Fruit fly (Drosophila melanogaster) whole organism, embryonic: Measurements from ENCODE around the gene CG17327.

Experiments
- Ada2b ChIP-seq: fragments of 200-800 bp; sonication (Bioruptor generic); IDR thresholded peaks from 2 replicates; pipeline ENCODE4 v1.3.6; 2022; ENCODE audit warnings: missing biosample characterization, missing genetic modification characterization
- CG1024 ChIP-seq: fragments of 200-800 bp; sonication (Bioruptor generic); IDR thresholded peaks from 2 replicates; pipeline ENCODE4 v1.3.6; 2022; ENCODE audit warnings: missing biosample characterization, missing genetic modification characterization
- CG10654 ChIP-seq: fragments of 200-800 bp; sonication (Bioruptor generic); optimal IDR thresholded peaks from 2 replicates; lab custom pipeline; 2016; ENCODE audit warnings: missing biosample characterization, missing genetic modification characterization
- CG11085 ChIP-seq: fragments of 200-800 bp; sonication (Bioruptor generic); IDR thresholded peaks from 2 replicates; pipeline ENCODE4 v1.3.6; 2022; ENCODE audit warnings: missing biosample characterization, missing genetic modification characterization
- CG11504 ChIP-seq: fragments of 200-800 bp; sonication (Bioruptor generic); optimal IDR thresholded peaks from 3 replicates; lab custom pipeline; 2019; ENCODE audit warnings: missing biosample characterization, mild to moderate bottlenecking, missing genetic modification characterization, moderate library complexity
- CG12942 ChIP-seq: fragments of 200-800 bp; sonication (Bioruptor generic); optimal IDR thresholded peaks from 3 replicates; lab custom pipeline; 2016; ENCODE audit warnings: missing biosample characterization, missing genetic modification characterization
- CG15073 ChIP-seq: fragments of 200-800 bp; sonication (Bioruptor generic); optimal IDR thresholded peaks from 2 replicates; lab custom pipeline; 2016; ENCODE audit warnings: missing biosample characterization, missing genetic modification characterization
- CG1529 ChIP-seq: fragments of 200-800 bp; sonication (Bioruptor generic); optimal IDR thresholded peaks from 3 replicates; lab custom pipeline; 2018; ENCODE audit warnings: missing biosample characterization, missing genetic modification characterization
- CG16813 ChIP-seq: fragments of 200-800 bp; sonication (Bioruptor generic); IDR thresholded peaks from 3 replicates; pipeline ENCODE4 v1.3.6; 2022; ENCODE audit warnings: missing biosample characterization, missing genetic modification characterization; ENCODE audit not compliant: partially characterized antibody
- CG17385 ChIP-seq: fragments of 200-800 bp; sonication (Bioruptor generic); optimal IDR thresholded peaks from 3 replicates; lab custom pipeline; 2018; ENCODE audit warnings: missing biosample characterization, mild to moderate bottlenecking, missing genetic modification characterization
- CG2120 ChIP-seq: fragments of 200-800 bp; sonication (Bioruptor generic); optimal IDR thresholded peaks from 3 replicates; lab custom pipeline; 2016; ENCODE audit warnings: missing biosample characterization, missing genetic modification characterization
- CG2199 ChIP-seq: fragments of 200-800 bp; sonication (Bioruptor generic); IDR thresholded peaks from 3 replicates; pipeline ENCODE4 v1.3.6; 2022; ENCODE audit warnings: missing biosample characterization, missing genetic modification characterization
- CG3065 ChIP-seq: fragments of 200-800 bp; sonication (Bioruptor generic); optimal IDR thresholded peaks from 2 replicates; lab custom pipeline; 2016; ENCODE audit warnings: missing biosample characterization, missing genetic modification characterization
- CG31441 ChIP-seq: fragments of 200-800 bp; sonication (Bioruptor generic); IDR thresholded peaks from 2 replicates; pipeline ENCODE4 v1.3.6; 2022; ENCODE audit warnings: missing biosample characterization, missing genetic modification characterization
- CG32767 ChIP-seq: fragments of 200-800 bp; sonication (Bioruptor generic); IDR thresholded peaks from 2 replicates; pipeline ENCODE4 v1.3.6; 2022; ENCODE audit warnings: missing biosample characterization, missing genetic modification characterization
- CG33213 ChIP-seq: fragments of 200-800 bp; sonication (Bioruptor generic); optimal IDR thresholded peaks from 3 replicates; lab custom pipeline; 2016; ENCODE audit warnings: missing biosample characterization, missing genetic modification characterization
- CG42726 ChIP-seq: fragments of 200-800 bp; sonication (Bioruptor generic); IDR thresholded peaks from 2 replicates; pipeline ENCODE4 v1.3.6; 2022; ENCODE audit warnings: missing biosample characterization, missing genetic modification characterization; ENCODE audit not compliant: partially characterized antibody
- CG6765 ChIP-seq: fragments of 200-800 bp; sonication (Bioruptor generic); optimal IDR thresholded peaks from 3 replicates; lab custom pipeline; 2017; ENCODE audit warnings: missing biosample characterization, mild to moderate bottlenecking, missing genetic modification characterization
- CG8359 ChIP-seq: fragments of 200-800 bp; sonication (Bioruptor generic); optimal IDR thresholded peaks from 2 replicates; lab custom pipeline; 2017; ENCODE audit warnings: missing biosample characterization, mild to moderate bottlenecking, missing genetic modification characterization, borderline replicate concordance
- Chrac-16 ChIP-seq: fragments of 200-800 bp; sonication (Bioruptor generic); optimal IDR thresholded peaks from 3 replicates; lab custom pipeline; 2016; ENCODE audit warnings: missing biosample characterization, missing genetic modification characterization
- D19B ChIP-seq: fragments of 200-800 bp; sonication (Bioruptor generic); optimal IDR thresholded peaks from 2 replicates; lab custom pipeline; 2017; ENCODE audit warnings: missing biosample characterization, mild to moderate bottlenecking, missing genetic modification characterization
- Fer2 ChIP-seq: fragments of 200-800 bp; sonication (Bioruptor generic); optimal IDR thresholded peaks from 2 replicates; lab custom pipeline; 2018; ENCODE audit warnings: missing biosample characterization, mild to moderate bottlenecking, missing genetic modification characterization, moderate library complexity
- HLH4C ChIP-seq: fragments of 200-800 bp; sonication (Bioruptor generic); IDR thresholded peaks from 3 replicates; pipeline ENCODE4 v1.3.6; 2022; ENCODE audit warnings: missing biosample characterization, missing genetic modification characterization; ENCODE audit not compliant: partially characterized antibody
- Hr39 ChIP-seq: fragments of >200 bp; optimal IDR thresholded peaks from 2 replicates; lab custom pipeline; 2017
- Max ChIP-seq: fragments of 200-800 bp; sonication (Bioruptor generic); optimal IDR thresholded peaks from 2 replicates; lab custom pipeline; 2016; ENCODE audit warnings: missing biosample characterization, mild to moderate bottlenecking, missing genetic modification characterization
- Med ChIP-seq: fragments of 200-800 bp; sonication (Bioruptor generic); peaks from one replicate; lab custom pipeline; 2016; ENCODE audit warnings: missing biosample characterization, missing genetic modification characterization, mild to moderate bottlenecking, inconsistent platforms, moderate library complexity
- Sin3A ChIP-seq: fragments of >200 bp; optimal IDR thresholded peaks from 2 replicates; lab custom pipeline; 2018
- Sox102F ChIP-seq: fragments of 200-800 bp; sonication (Bioruptor generic); optimal IDR thresholded peaks from 2 replicates; lab custom pipeline; 2018; ENCODE audit warnings: missing biosample characterization, mild to moderate bottlenecking, missing genetic modification characterization, moderate library complexity
- az2 ChIP-seq: fragments of 200-800 bp; sonication (Bioruptor generic); optimal IDR thresholded peaks from 3 replicates; lab custom pipeline; 2016; ENCODE audit warnings: missing biosample characterization, missing genetic modification characterization
- cg ChIP-seq: fragments of 200-800 bp; sonication (Bioruptor generic); optimal IDR thresholded peaks from 3 replicates; lab custom pipeline; 2019; ENCODE audit warnings: missing biosample characterization, mild to moderate bottlenecking, missing genetic modification characterization, moderate library complexity
- disco-r ChIP-seq: fragments of 200-800 bp; sonication (Bioruptor generic); optimal IDR thresholded peaks from 2 replicates; lab custom pipeline; 2016; ENCODE audit warnings: missing biosample characterization, missing genetic modification characterization
- dpn ChIP-seq, 2 experiments: fragments of 200-800 bp; sonication (Bioruptor generic); optimal IDR thresholded peaks; 3 replicates each; lab custom pipeline; 2016; ENCODE audit warnings: missing biosample characterization in 2 of 2, missing genetic modification characterization in 2 of 2
- dysf ChIP-seq: fragments of 200-800 bp; sonication (Bioruptor generic); IDR thresholded peaks from 3 replicates; pipeline ENCODE4 v1.3.6; 2022; ENCODE audit warnings: missing biosample characterization, missing genetic modification characterization
- ewg ChIP-seq: fragments of 200-800 bp; sonication (Bioruptor generic); optimal IDR thresholded peaks from 3 replicates; lab custom pipeline; 2017; ENCODE audit warnings: mild to moderate bottlenecking, missing biosample characterization, missing genetic modification reagents, missing genetic modification characterization
- exex ChIP-seq: fragments of 200-800 bp; sonication (Bioruptor generic); optimal IDR thresholded peaks from 4 replicates; lab custom pipeline; 2018; ENCODE audit warnings: missing biosample characterization, mild to moderate bottlenecking, missing genetic modification characterization, moderate library complexity
- grau ChIP-seq: fragments of 200-800 bp; optimal IDR thresholded peaks from 3 replicates; lab custom pipeline; 2019; ENCODE audit warnings: missing biosample characterization, mild to moderate bottlenecking, missing genetic modification characterization, moderate library complexity
- grn ChIP-seq: fragments of 200-800 bp; sonication (Bioruptor generic); optimal IDR thresholded peaks from 3 replicates; lab custom pipeline; 2017; ENCODE audit warnings: missing biosample characterization, missing genetic modification characterization
- hkb ChIP-seq, 2 experiments: fragments of 200-800 bp in 1 of 2; fragments of >200 bp in 1 of 2; sonication (Bioruptor generic) in 1 of 2; IDR thresholded peaks in 1 of 2; optimal IDR thresholded peaks in 1 of 2; 2 replicates each; pipeline versions ENCODE4 v1.3.6 to Lab custom; 2017 to 2022; ENCODE audit warnings: missing biosample characterization in 1 of 2, missing genetic modification characterization in 1 of 2
- inv ChIP-seq: fragments of 200-800 bp; sonication (Bioruptor generic); IDR thresholded peaks from 2 replicates; pipeline ENCODE4 v1.3.6; 2022; ENCODE audit warnings: missing biosample characterization, missing genetic modification characterization; ENCODE audit not compliant: partially characterized antibody
- jumu ChIP-seq: fragments of 200-800 bp; sonication (Bioruptor generic); optimal IDR thresholded peaks from 3 replicates; lab custom pipeline; 2016; ENCODE audit warnings: missing biosample characterization, missing genetic modification characterization
- lilli ChIP-seq: fragments of 200-800 bp; sonication (Bioruptor generic); optimal IDR thresholded peaks from 3 replicates; lab custom pipeline; 2016; ENCODE audit warnings: missing biosample characterization, missing genetic modification characterization
- lmd ChIP-seq: fragments of 200-800 bp; sonication (Bioruptor generic); IDR thresholded peaks from 2 replicates; pipeline ENCODE4 v1.3.6; 2022; ENCODE audit warnings: missing biosample characterization, missing genetic modification characterization
- onecut ChIP-seq: fragments of 200-800 bp; sonication (Bioruptor generic); IDR thresholded peaks from 2 replicates; pipeline ENCODE4 v1.3.6; 2022; ENCODE audit warnings: missing biosample characterization, missing genetic modification characterization
- otp ChIP-seq: fragments of 200-800 bp; sonication (Bioruptor generic); IDR thresholded peaks from 3 replicates; pipeline ENCODE4, ENCODE4 v1.3.6; 2022; ENCODE audit warnings: missing biosample characterization, missing genetic modification characterization
- pan ChIP-seq, 4 experiments: fragments of >200 bp in 3 of 4; fragments of 200-800 bp in 1 of 4; sonication (Bioruptor generic) in 1 of 4; optimal IDR thresholded peaks in 3 of 4; IDR thresholded peaks in 1 of 4; 2 replicates each; pipeline versions ENCODE4 v1.3.6 to Lab custom; 2017 to 2022; ENCODE audit warnings: missing biosample characterization in 2 of 4, missing genetic modification characterization in 2 of 4, mixed read lengths in 1 of 4
- sna ChIP-seq: fragments of 200-800 bp; sonication (Bioruptor generic); IDR thresholded peaks from 2 replicates; pipeline ENCODE4 v1.3.6; 2022; ENCODE audit warnings: missing biosample characterization, missing genetic modification characterization; ENCODE audit not compliant: partially characterized antibody
- tgo ChIP-seq: fragments of 200-800 bp; sonication (Bioruptor generic); IDR thresholded peaks from 3 replicates; pipeline ENCODE4 v1.3.6; 2022; ENCODE audit warnings: missing biosample characterization, missing genetic modification characterization
- tll ChIP-seq, 2 experiments: fragments of 200-800 bp in 1 of 2; fragments of >200 bp in 1 of 2; sonication (Bioruptor generic) in 1 of 2; optimal IDR thresholded peaks; 2 replicates each; lab custom pipeline; 2017 to 2019; ENCODE audit warnings: missing biosample characterization in 2 of 2, missing genetic modification characterization in 2 of 2, mild to moderate bottlenecking in 1 of 2, moderate library complexity in 1 of 2
- trem ChIP-seq: fragments of 200-800 bp; optimal IDR thresholded peaks from 3 replicates; lab custom pipeline; 2019; ENCODE audit warnings: missing biosample characterization, mild to moderate bottlenecking, missing genetic modification characterization, moderate library complexity
- wek ChIP-seq: fragments of 200-800 bp; sonication (Bioruptor generic); optimal IDR thresholded peaks from 3 replicates; lab custom pipeline; 2018; ENCODE audit warnings: missing biosample characterization, mild to moderate bottlenecking, missing genetic modification characterization, moderate library complexity
- zfh2 ChIP-seq: fragments of 200-800 bp; sonication (Bioruptor generic); optimal IDR thresholded peaks from 2 replicates; lab custom pipeline; 2016; ENCODE audit warnings: missing biosample characterization, missing genetic modification characterization

CG17327 gene

dm6 chr3R:12995522-12995921 is 2.0 kb downstream of the CG17327 start, which contains the start of gene CG7488 (continued):
- TF ChIP-seq hkb (optimal IDR thresholded peaks at IDR 0.05; lab: Kevin White, UChicago), result no peak
- no peak for TF ChIP-seq hkb (GFP tag; IDR thresholded peaks at IDR 0.05; lab: Robert Waterston, UW)
- no peak for TF ChIP-seq Fer2 (tag; lab: Kevin White, UChicago)
- TF ChIP-seq grau (tag; lab: Kevin White, UChicago), result no peak
- no peak for TF ChIP-seq CG11504 (tag; lab: Kevin White, UChicago)
- TF ChIP-seq CG15073 (GFP tag; lab: Kevin White, UChicago), result no peak
- no peak for TF ChIP-seq disco-r (GFP tag; lab: Kevin White, UChicago)
- no peak for TF ChIP-seq tgo
- TF ChIP-seq cg, result no peak
- TF ChIP-seq Sin3A, result peak; percentile 2
- no peak for TF ChIP-seq CG32767
- no peak for TF ChIP-seq zfh2 (GFP tag; lab: Kevin White, UChicago)
- no peak for TF ChIP-seq Sox102F
- peak; percentile 70 for TF ChIP-seq CG16813
- TF ChIP-seq CG8359 (GFP tag; lab: Kevin White, UChicago), result no peak
- no peak for TF ChIP-seq CG11085 (GFP tag; lab: Robert Waterston, UW)
- TF ChIP-seq CG12942 (GFP tag; lab: Kevin White, UChicago), result no peak
- TF ChIP-seq pan (optimal IDR thresholded peaks at IDR 0.05; lab: Kevin White, UChicago), result no peak
- TF ChIP-seq pan (GFP tag; optimal IDR thresholded peaks at IDR 0.05 in 1 of 2, IDR thresholded peaks at IDR 0.05 in 1 of 2), result no peak
- no peak for TF ChIP-seq az2
- TF ChIP-seq exex (tag; lab: Kevin White, UChicago), result no peak
- no peak for TF ChIP-seq jumu (GFP tag; lab: Kevin White, UChicago)
- TF ChIP-seq CG6765 (GFP tag; lab: Kevin White, UChicago), result no peak
- TF ChIP-seq onecut (GFP tag; lab: Robert Waterston, UW), result no peak
- TF ChIP-seq CG3065 (GFP tag; lab: Kevin White, UChicago), result no peak
- TF ChIP-seq trem (tag; lab: Kevin White, UChicago), result peak; percentile 59
- no peak for TF ChIP-seq Ada2b (GFP tag; lab: Robert Waterston, UW)
- TF ChIP-seq HLH4C, result peak; percentile 89
- TF ChIP-seq CG1529, result no peak
- TF ChIP-seq CG2120, result no peak
- no peak for TF ChIP-seq Chrac-16
- TF ChIP-seq CG1024 (GFP tag; lab: Robert Waterston, UW), result no peak
- TF ChIP-seq inv, result peak; percentile 38; the same call in 1 of the 2 replicates
- no peak for TF ChIP-seq lilli (GFP tag; lab: Kevin White, UChicago)
- no peak for TF ChIP-seq Hr39 (lab: Kevin White, UChicago)
- peak; percentile 92 for TF ChIP-seq sna (GFP tag; lab: Robert Waterston, UW)
- TF ChIP-seq D19B (GFP tag; lab: Kevin White, UChicago), result no peak
- TF ChIP-seq CG42726 (GFP tag; lab: Robert Waterston, UW), result no peak; the same call in 1 of the 2 replicates
- TF ChIP-seq dysf (GFP tag; lab: Robert Waterston, UW), result no peak
- no peak for TF ChIP-seq CG31441 (GFP tag; lab: Robert Waterston, UW)
- TF ChIP-seq wek (GFP tag; lab: Kevin White, UChicago), result no peak
- TF ChIP-seq CG10654 (GFP tag; lab: Kevin White, UChicago), result no peak
- no peak for TF ChIP-seq lmd
- TF ChIP-seq Max (GFP tag; lab: Kevin White, UChicago), result no peak
- TF ChIP-seq tll (GFP tag; optimal IDR thresholded peaks at IDR 0.05; lab: Kevin White, UChicago), result no peak
- TF ChIP-seq dpn (GFP tag; optimal IDR thresholded peaks at IDR 0.05; lab: Kevin White, UChicago), result no peak
- no peak for TF ChIP-seq CG2199 (GFP tag; lab: Robert Waterston, UW)
- no peak for TF ChIP-seq otp (GFP tag; lab: Robert Waterston, UW)
- no peak for TF ChIP-seq CG33213 (GFP tag; lab: Kevin White, UChicago)
- no peak for TF ChIP-seq grn
- peak; percentile 57 for TF ChIP-seq Med
- no peak for TF ChIP-seq CG17385 (GFP tag; lab: Kevin White, UChicago)
- no peak for TF ChIP-seq ewg (GFP tag; lab: Kevin White, UChicago)
